Worm (Caenorhabditis elegans) whole organism, L1 larva: ENCODE measurements around the gene R12B2.2.

ENCODE experiments used
- efl-1 ChIP-seq, 4 experiments: fragments of 150-350 bp; optimal IDR thresholded peaks in 3 of 4; peaks in 1 of 4; 1 replicate in 1 of 4; 2 replicates in 3 of 4; lab custom pipeline; 2014; ENCODE audit warnings: missing biosample characterization in 2 of 4, missing genetic modification characterization in 2 of 4, missing genetic modification reagents in 2 of 4
- egl-27 ChIP-seq, 2 experiments: fragments of 150-350 bp in 1 of 2; sonication (generic microtip); optimal IDR thresholded peaks; 3 replicates each; lab custom pipeline; 2017 to 2018; ENCODE audit warnings: missing biosample characterization in 2 of 2, missing genetic modification characterization in 2 of 2, missing genetic modification reagents in 2 of 2
- jun-1 ChIP-seq: fragments of 150-350 bp; optimal IDR thresholded peaks from 2 replicates; lab custom pipeline; 2014; ENCODE audit warnings: missing biosample characterization, missing genetic modification reagents, missing genetic modification characterization
- lin-35 ChIP-seq, 2 experiments: fragments of 150-350 bp; optimal IDR thresholded peaks; 2 replicates each; lab custom pipeline; 2014; ENCODE audit warnings: missing biosample characterization in 2 of 2, missing genetic modification characterization in 2 of 2, missing genetic modification reagents in 2 of 2
- nhr-85 ChIP-seq: sonication (generic microtip); peaks from one replicate; lab custom pipeline; 2016; ENCODE audit warnings: missing genetic modification characterization, inconsistent platforms, missing compliant biosample characterization
- zag-1 ChIP-seq: fragments of 150-350 bp; optimal IDR thresholded peaks from 2 replicates; lab custom pipeline; 2014; ENCODE audit warnings: missing biosample characterization, missing genetic modification characterization
- ztf-11 ChIP-seq, 2 experiments: sonication (generic microtip); optimal IDR thresholded peaks; 2 replicates each; lab custom pipeline; 2016 to 2017; ENCODE audit warnings: missing genetic modification characterization in 2 of 2, missing biosample characterization in 1 of 2, missing compliant biosample characterization in 1 of 2

ce11 chrIII:5815932-5816331, 9.1 kb downstream of the R12B2.2 start, which contains the start of gene sma-4:
- TF ChIP-seq ztf-11 (tag; optimal IDR thresholded peaks at IDR 0.05; lab: Kevin White, UChicago), result no peak
- no peak for TF ChIP-seq efl-1 (optimal IDR thresholded peaks at IDR 0.05; lab: Kevin White, UChicago)
- no peak for TF ChIP-seq efl-1 (GFP tag; optimal IDR thresholded peaks at IDR 0.05 in 1 of 2; lab: Kevin White, UChicago)
- TF ChIP-seq zag-1, result no peak
- TF ChIP-seq nhr-85, result no peak
- TF ChIP-seq jun-1 (tag; lab: Kevin White, UChicago), result no peak
- TF ChIP-seq egl-27 (tag; optimal IDR thresholded peaks at IDR 0.05; lab: Kevin White, UChicago), result no peak
- TF ChIP-seq lin-35 (GFP tag; optimal IDR thresholded peaks at IDR 0.05; lab: Kevin White, UChicago), result no peak
